Fruit fly (Drosophila melanogaster): Measurements from ENCODE around the gene hyx.

- TF ChIP-seq CTCF (optimal IDR thresholded peaks at IDR 0.05): no peak
- TF ChIP-seq CG8478 (optimal IDR thresholded peaks at IDR 0.05): no peak
These were observed 23.6 kb upstream of the hyx start, which contains the start of the genes Kcmf1, Sf3b5 and CG11986 for dm6 chr3R:9014859-9015466.
